Fruit fly (Drosophila melanogaster) whole organism, prepupa: ENCODE measurements around the gene ro.

Source experiments
- CG10631 ChIP-seq: fragments of 200-800 bp; sonication (Bioruptor generic); optimal IDR thresholded peaks from 2 replicates; lab custom pipeline; 2016; ENCODE audit warnings: missing biosample characterization, missing genetic modification characterization
- CG10669 ChIP-seq: fragments of 200-800 bp; sonication (Bioruptor generic); optimal IDR thresholded peaks from 3 replicates; lab custom pipeline; 2018; ENCODE audit warnings: missing biosample characterization, mild to moderate bottlenecking, missing genetic modification characterization, moderate library complexity
- CG11294 ChIP-seq: fragments of 200-800 bp; sonication (Bioruptor generic); IDR thresholded peaks from 2 replicates; pipeline ENCODE4 v1.3.6; 2022; ENCODE audit warnings: missing biosample characterization, missing genetic modification characterization
- CG11902 ChIP-seq: fragments of 200-800 bp; sonication (Bioruptor generic); optimal IDR thresholded peaks from 3 replicates; lab custom pipeline; 2016; ENCODE audit warnings: missing biosample characterization, missing genetic modification characterization
- CG15336 ChIP-seq: fragments of 200-800 bp; sonication (Bioruptor generic); IDR thresholded peaks from 2 replicates; pipeline ENCODE4 v1.3.6; 2022; ENCODE audit warnings: missing biosample characterization, missing genetic modification characterization
- CG1621 ChIP-seq: fragments of 200-800 bp; sonication (Bioruptor generic); optimal IDR thresholded peaks from 3 replicates; lab custom pipeline; 2018; ENCODE audit warnings: missing biosample characterization, mild to moderate bottlenecking, missing genetic modification characterization
- CG16779 ChIP-seq: fragments of 200-800 bp; sonication (Bioruptor generic); optimal IDR thresholded peaks from 3 replicates; lab custom pipeline; 2017; ENCODE audit warnings: missing biosample characterization, mild to moderate bottlenecking, missing genetic modification characterization
- CG3032 ChIP-seq: fragments of 200-800 bp; optimal IDR thresholded peaks from 2 replicates; lab custom pipeline; 2019; ENCODE audit warnings: missing biosample characterization, mild to moderate bottlenecking, missing genetic modification characterization, moderate library complexity
- CG31627 ChIP-seq: fragments of 200-800 bp; sonication (Bioruptor generic); optimal IDR thresholded peaks from 3 replicates; lab custom pipeline; 2016; ENCODE audit warnings: missing biosample characterization, missing genetic modification characterization
- CG32006 ChIP-seq: fragments of 200-800 bp; sonication (Bioruptor generic); optimal IDR thresholded peaks from 3 replicates; lab custom pipeline; 2017; ENCODE audit warnings: missing biosample characterization, mild to moderate bottlenecking, missing genetic modification characterization
- CG34406 ChIP-seq: fragments of 200-800 bp; sonication (Bioruptor generic); optimal IDR thresholded peaks from 3 replicates; lab custom pipeline; 2016; ENCODE audit warnings: missing biosample characterization, missing genetic modification characterization
- CG4318 ChIP-seq: fragments of 200-800 bp; sonication (Bioruptor generic); optimal IDR thresholded peaks from 3 replicates; lab custom pipeline; 2017; ENCODE audit warnings: missing biosample characterization, mild to moderate bottlenecking, missing genetic modification characterization
- CG6163 ChIP-seq: fragments of 200-800 bp; sonication (Bioruptor generic); IDR thresholded peaks from 3 replicates; pipeline ENCODE4 v1.3.6; 2022; ENCODE audit warnings: missing biosample characterization, missing genetic modification characterization
- CG6276 ChIP-seq: fragments of 200-800 bp; sonication (Bioruptor generic); optimal IDR thresholded peaks from 2 replicates; lab custom pipeline; 2017; ENCODE audit warnings: missing biosample characterization, mild to moderate bottlenecking, missing genetic modification characterization
- CG6792 ChIP-seq: fragments of 200-800 bp; sonication (Bioruptor generic); optimal IDR thresholded peaks from 3 replicates; lab custom pipeline; 2016; ENCODE audit warnings: missing biosample characterization, missing genetic modification characterization
- CG6854 ChIP-seq: fragments of 200-800 bp; sonication (Bioruptor generic); optimal IDR thresholded peaks from 2 replicates; lab custom pipeline; 2017; ENCODE audit warnings: missing biosample characterization, mild to moderate bottlenecking, missing genetic modification characterization
- CG7368 ChIP-seq: fragments of 200-800 bp; sonication (Bioruptor generic); optimal IDR thresholded peaks from 3 replicates; lab custom pipeline; 2016; ENCODE audit warnings: missing biosample characterization, missing genetic modification characterization
- CG8119 ChIP-seq: fragments of 200-800 bp; sonication (Bioruptor generic); IDR thresholded peaks from 3 replicates; pipeline ENCODE4 v1.3.6; 2022; ENCODE audit warnings: missing biosample characterization, missing genetic modification characterization
- CG8319 ChIP-seq: fragments of 200-800 bp; sonication (Bioruptor generic); optimal IDR thresholded peaks from 3 replicates; lab custom pipeline; 2016; ENCODE audit warnings: missing biosample characterization, missing genetic modification characterization
- CG8632 ChIP-seq: fragments of 200-800 bp; sonication (Bioruptor generic); optimal IDR thresholded peaks from 3 replicates; lab custom pipeline; 2016; ENCODE audit warnings: missing biosample characterization, missing genetic modification characterization
- CG9139 ChIP-seq: fragments of 200-800 bp; sonication (Bioruptor generic); optimal IDR thresholded peaks from 3 replicates; lab custom pipeline; 2017; ENCODE audit warnings: missing biosample characterization, mild to moderate bottlenecking, missing genetic modification characterization
- Eip75B ChIP-seq: fragments of 200-800 bp; sonication (Bioruptor generic); optimal IDR thresholded peaks from 3 replicates; lab custom pipeline; 2016; ENCODE audit warnings: missing biosample characterization, missing genetic modification characterization
- Eip78C ChIP-seq: fragments of 200-800 bp; sonication (Bioruptor generic); peaks from one replicate; lab custom pipeline; 2016; ENCODE audit warnings: missing biosample characterization, missing genetic modification characterization
- Ets21C ChIP-seq: fragments of 200-800 bp; sonication (Bioruptor generic); optimal IDR thresholded peaks from 3 replicates; lab custom pipeline; 2016; ENCODE audit warnings: missing biosample characterization, missing genetic modification characterization
- Ets96B ChIP-seq: fragments of 200-800 bp; optimal IDR thresholded peaks from 2 replicates; lab custom pipeline; 2019; ENCODE audit warnings: missing biosample characterization, mild to moderate bottlenecking, missing genetic modification characterization, moderate library complexity
- Gug ChIP-seq: fragments of 200-800 bp; sonication (Bioruptor generic); IDR thresholded peaks from 2 replicates; pipeline ENCODE4 v1.3.6; 2022; ENCODE audit warnings: missing biosample characterization, missing genetic modification characterization
- Hr38 ChIP-seq: sonication (Bioruptor generic); optimal IDR thresholded peaks from 2 replicates; lab custom pipeline; 2016; ENCODE audit warnings: missing biosample characterization, missing genetic modification characterization
- Lpt ChIP-seq: fragments of 200-800 bp; sonication (Bioruptor generic); optimal IDR thresholded peaks from 3 replicates; lab custom pipeline; 2016; ENCODE audit warnings: missing biosample characterization, missing genetic modification characterization
- Met ChIP-seq: fragments of 200-800 bp; sonication (Bioruptor generic); optimal IDR thresholded peaks from 3 replicates; lab custom pipeline; 2016; ENCODE audit warnings: missing biosample characterization, missing genetic modification characterization
- OdsH ChIP-seq: fragments of 200-800 bp; sonication (Bioruptor generic); optimal IDR thresholded peaks from 3 replicates; lab custom pipeline; 2016; ENCODE audit warnings: missing biosample characterization, missing genetic modification characterization
- Sox102F ChIP-seq: fragments of 200-800 bp; sonication (Bioruptor generic); optimal IDR thresholded peaks from 2 replicates; lab custom pipeline; 2016; ENCODE audit warnings: missing biosample characterization, mild to moderate bottlenecking, missing genetic modification characterization
- Sox14 ChIP-seq: fragments of 200-800 bp; sonication (Bioruptor generic); optimal IDR thresholded peaks from 3 replicates; lab custom pipeline; 2016; ENCODE audit warnings: missing biosample characterization, missing genetic modification characterization
- Sox15 ChIP-seq: fragments of 200-800 bp; sonication (Bioruptor generic); optimal IDR thresholded peaks from 3 replicates; lab custom pipeline; 2016; ENCODE audit warnings: missing biosample characterization, missing genetic modification characterization
- acj6 ChIP-seq: fragments of 200-800 bp; sonication (Bioruptor generic); optimal IDR thresholded peaks from 3 replicates; lab custom pipeline; 2016; ENCODE audit warnings: missing biosample characterization, missing genetic modification characterization
- cyc ChIP-seq: fragments of 200-800 bp; sonication (Bioruptor generic); optimal IDR thresholded peaks from 3 replicates; lab custom pipeline; 2016; ENCODE audit warnings: missing biosample characterization, missing genetic modification characterization
- dac ChIP-seq: fragments of 200-800 bp; sonication (Bioruptor generic); optimal IDR thresholded peaks from 2 replicates; lab custom pipeline; 2017; ENCODE audit warnings: missing biosample characterization, mild to moderate bottlenecking, missing genetic modification characterization
- dsx ChIP-seq: fragments of 200-800 bp; optimal IDR thresholded peaks from 3 replicates; lab custom pipeline; 2019; ENCODE audit warnings: missing biosample characterization, mild to moderate bottlenecking, missing genetic modification characterization, moderate library complexity; ENCODE audit not compliant: poor library complexity, severe bottlenecking
- eg ChIP-seq: fragments of 200-800 bp; sonication (Bioruptor generic); IDR thresholded peaks from 3 replicates; pipeline ENCODE4 v1.3.6; 2022; ENCODE audit warnings: missing biosample characterization, missing genetic modification characterization
- esn ChIP-seq: fragments of 200-800 bp; sonication (Bioruptor generic); optimal IDR thresholded peaks from 2 replicates; lab custom pipeline; 2016; ENCODE audit warnings: missing biosample characterization, mild to moderate bottlenecking, missing genetic modification characterization, moderate library complexity
- fd85E ChIP-seq: fragments of 200-800 bp; sonication (Bioruptor generic); optimal IDR thresholded peaks from 3 replicates; lab custom pipeline; 2016; ENCODE audit warnings: missing biosample characterization, missing genetic modification characterization
- fkh ChIP-seq: fragments of 200-800 bp; sonication (Bioruptor generic); optimal IDR thresholded peaks from 3 replicates; lab custom pipeline; 2017; ENCODE audit warnings: missing biosample characterization, mild to moderate bottlenecking, missing genetic modification characterization, moderate library complexity
- lz ChIP-seq: fragments of 200-800 bp; sonication (Bioruptor generic); optimal IDR thresholded peaks from 3 replicates; lab custom pipeline; 2016; ENCODE audit warnings: missing biosample characterization, missing genetic modification characterization
- net ChIP-seq: fragments of 200-800 bp; sonication (Bioruptor generic); optimal IDR thresholded peaks from 3 replicates; lab custom pipeline; 2016; ENCODE audit warnings: missing biosample characterization, missing genetic modification characterization
- spab ChIP-seq: fragments of 200-800 bp; sonication (Bioruptor generic); optimal IDR thresholded peaks from 2 replicates; lab custom pipeline; 2017; ENCODE audit warnings: missing biosample characterization, mild to moderate bottlenecking, missing genetic modification characterization, missing genetic modification reagents
- ss ChIP-seq, 2 experiments: fragments of 200-800 bp; sonication (Bioruptor generic); optimal IDR thresholded peaks; 2 replicates in 1 of 2; 3 replicates in 1 of 2; lab custom pipeline; 2017 to 2018; ENCODE audit warnings: mild to moderate bottlenecking in 2 of 2, missing biosample characterization in 2 of 2, missing genetic modification characterization in 2 of 2, moderate library complexity in 1 of 2
- svp ChIP-seq: fragments of 200-800 bp; sonication (Bioruptor generic); peaks from one replicate; lab custom pipeline; 2016; ENCODE audit warnings: missing biosample characterization, missing genetic modification characterization
- topi ChIP-seq: fragments of 200-800 bp; sonication (Bioruptor generic); optimal IDR thresholded peaks from 3 replicates; lab custom pipeline; 2016; ENCODE audit warnings: missing biosample characterization, missing genetic modification characterization
- vri ChIP-seq: fragments of 200-800 bp; sonication (Bioruptor generic); optimal IDR thresholded peaks from 3 replicates; lab custom pipeline; 2016; ENCODE audit warnings: missing biosample characterization, mild to moderate bottlenecking, missing genetic modification characterization

Gene ro

DNA sequence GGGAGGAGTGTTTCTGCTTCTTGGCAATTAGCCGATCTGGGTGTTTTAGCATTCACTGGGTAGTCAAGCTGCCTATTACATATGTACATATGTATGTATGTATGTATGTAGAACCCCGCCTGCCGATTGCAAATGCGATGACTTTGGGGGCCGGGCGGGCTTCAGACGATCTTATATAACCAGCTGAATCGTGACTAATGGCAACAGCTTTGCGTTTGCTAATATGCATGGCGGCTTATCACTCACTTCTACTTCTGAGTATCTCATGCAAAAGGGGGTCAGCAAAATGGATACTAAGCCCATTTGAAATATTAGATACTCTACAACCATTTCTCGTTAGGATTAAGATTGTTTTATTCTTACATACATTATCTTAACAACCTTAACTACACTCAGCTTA lies 15.3 kb upstream of the ro start:
- TF ChIP-seq CG8632 (GFP tag; lab: Kevin White, UChicago) (no peak), Eip78C (GFP tag; lab: Kevin White, UChicago) (no peak), CG6854 (GFP tag; lab: Kevin White, UChicago) (no peak), vri (peak; percentile 15), CG15336 (0 out of 2 replicates have a peak, but pooled peaks have one; percentile 11)
- TF ChIP-seq, all 60 proteins: peak for 2

DNA sequence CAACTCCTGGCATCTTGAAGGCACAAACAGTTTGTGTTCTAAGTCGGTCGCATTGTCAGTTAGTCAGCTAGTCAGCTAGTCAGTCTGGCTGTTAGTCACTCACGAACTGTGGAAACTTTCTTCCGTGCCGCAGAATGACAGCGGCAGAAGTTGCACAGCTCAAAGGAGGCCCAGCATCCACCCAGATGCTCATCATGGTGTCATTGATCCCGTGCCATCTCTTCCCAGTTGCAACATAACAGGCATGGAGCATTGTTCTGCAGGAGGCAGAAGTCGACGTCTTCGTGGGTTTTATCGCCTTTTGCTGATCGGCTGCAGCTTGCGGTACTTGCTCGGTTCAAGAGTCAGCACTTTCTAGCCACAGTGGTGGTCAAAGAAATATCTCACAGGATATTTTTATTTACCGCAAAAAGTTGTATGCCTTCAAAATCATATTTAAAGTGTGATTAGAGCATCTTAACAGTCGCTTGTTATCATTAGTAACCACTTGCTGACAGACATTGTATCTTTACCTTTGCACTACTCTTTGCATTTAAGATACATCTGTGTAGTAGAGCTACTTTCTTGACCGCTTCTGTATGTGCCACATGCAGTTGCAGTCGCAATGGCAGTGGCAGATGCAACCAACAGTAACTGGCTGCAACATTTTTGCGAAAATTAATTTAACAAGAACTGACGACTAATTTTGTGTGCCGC lies 12.8 kb upstream of the ro start:
- TF ChIP-seq Eip75B (GFP tag; lab: Kevin White, UChicago), result peak; percentile 45
- TF ChIP-seq Eip78C (GFP tag; lab: Kevin White, UChicago), result peak; percentile 81
- TF ChIP-seq CG3032 (tag; lab: Kevin White, UChicago), result no peak
- peak; percentile 64 for TF ChIP-seq Sox14
- TF ChIP-seq CG6792 (GFP tag; lab: Kevin White, UChicago), result peak; percentile 38
- TF ChIP-seq fd85E (GFP tag; lab: Kevin White, UChicago), result no peak
- TF ChIP-seq ss (GFP tag; optimal IDR thresholded peaks at IDR 0.05; lab: Kevin White, UChicago), result peak in 1 of 2 experiments; percentile 11
- peak; percentile 37 for TF ChIP-seq CG4318
- peak; percentile 54; the same call in 1 of the 3 replicates for TF ChIP-seq CG6163 (GFP tag; lab: Robert Waterston, UW)
- TF ChIP-seq topi, result peak; percentile 52
- TF ChIP-seq CG7368 (GFP tag; lab: Kevin White, UChicago), result peak; percentile 17
- TF ChIP-seq CG31627 (GFP tag; lab: Kevin White, UChicago), result peak; percentile 53
- peak; percentile 35 for TF ChIP-seq net (GFP tag; lab: Kevin White, UChicago)
- peak; percentile 70 for TF ChIP-seq CG32006
- peak; percentile 37 for TF ChIP-seq vri
- TF ChIP-seq lz (GFP tag; lab: Kevin White, UChicago), result peak; percentile 56
- peak; percentile 11 for TF ChIP-seq CG10669 (GFP tag; lab: Kevin White, UChicago)
- peak; percentile 55 for TF ChIP-seq acj6
- TF ChIP-seq CG11294 (GFP tag; lab: Robert Waterston, UW), result no peak
- TF ChIP-seq CG15336, result peak; percentile 62
- no peak for TF ChIP-seq CG6854 (GFP tag; lab: Kevin White, UChicago)
- TF ChIP-seq Sox102F (GFP tag; lab: Kevin White, UChicago), result peak; percentile 51
- TF ChIP-seq dsx, result peak; percentile 1
- no peak for TF ChIP-seq CG9139
- peak; percentile 14 for TF ChIP-seq CG1621 (tag; lab: Kevin White, UChicago)
- peak; percentile 35 for TF ChIP-seq CG6276 (GFP tag; lab: Kevin White, UChicago)
- peak; percentile 1 for TF ChIP-seq Lpt
- TF ChIP-seq dac, result peak; percentile 3
- TF ChIP-seq Hr38 (GFP tag; lab: Kevin White, UChicago), result no peak
- peak; percentile 47 for TF ChIP-seq OdsH (GFP tag; lab: Kevin White, UChicago)
- TF ChIP-seq esn, result peak; percentile 68
- peak; percentile 40 for TF ChIP-seq cyc (GFP tag; lab: Kevin White, UChicago)
- TF ChIP-seq Ets21C (GFP tag; lab: Kevin White, UChicago), result peak; percentile 28
- peak; percentile 49 for TF ChIP-seq CG10631 (GFP tag; lab: Kevin White, UChicago)
- TF ChIP-seq Sox15 (GFP tag; lab: Kevin White, UChicago), result peak; percentile 31
- peak; percentile 4 for TF ChIP-seq CG11902 (GFP tag; lab: Kevin White, UChicago)
- no peak for TF ChIP-seq CG8319 (GFP tag; lab: Kevin White, UChicago)
- TF ChIP-seq fkh, result no peak
- peak; percentile 67 for TF ChIP-seq CG8119
- peak; percentile 20 for TF ChIP-seq CG34406 (GFP tag; lab: Kevin White, UChicago)
- TF ChIP-seq CG8632 (GFP tag; lab: Kevin White, UChicago), result peak; percentile 32
- peak; percentile 31; the same call in 1 of the 2 replicates for TF ChIP-seq Gug (GFP tag; lab: Robert Waterston, UW)
- peak; percentile 42 for TF ChIP-seq Ets96B
- TF ChIP-seq eg (GFP tag; lab: Robert Waterston, UW), result peak; percentile 33; the same call in 1 of the 3 replicates
- TF ChIP-seq Met (GFP tag; lab: Kevin White, UChicago), result peak; percentile 64
- peak; percentile 17 for TF ChIP-seq spab (GFP tag; lab: Kevin White, UChicago)
- TF ChIP-seq CG16779 (tag; lab: Kevin White, UChicago), result no peak
- peak; percentile 81 for TF ChIP-seq svp (GFP tag; lab: Kevin White, UChicago)
